Worm (Caenorhabditis elegans): ENCODE data around the gene ZK930.7.

Gene ZK930.7

ce11 chrII:11963132-11963630 is 48.8 kb downstream of the ZK930.7 start:
- no peak for TF ChIP-seq tbx-11 (GFP tag; IDR thresholded peaks at IDR 0.05)
- no peak for TF ChIP-seq tbx-37 (GFP tag; conservative IDR thresholded peaks at IDR 0.05)
- no peak for TF ChIP-seq pes-1 (GFP tag; IDR thresholded peaks at IDR 0.05)
- TF ChIP-seq sea-1 (GFP tag; conservative IDR thresholded peaks at IDR 0.05) = no peak
- TF ChIP-seq scrt-1 (GFP tag; IDR thresholded peaks at IDR 0.05) = no peak
- TF ChIP-seq ceh-13 (GFP tag; optimal IDR thresholded peaks at IDR 0.05) = no peak
- TF ChIP-seq hnd-1 (tag; optimal IDR thresholded peaks at IDR 0.05) = no peak
- TF ChIP-seq hmg-4 (GFP tag; optimal IDR thresholded peaks at IDR 0.05) = no peak
- TF ChIP-seq hmbx-1 (tag; optimal IDR thresholded peaks at IDR 0.05) = no peak
- no peak for TF ChIP-seq B0310.2 (tag; optimal IDR thresholded peaks at IDR 0.05)
- TF ChIP-seq flt-1 (GFP tag; IDR thresholded peaks at IDR 0.05) = no peak
- no peak for TF ChIP-seq ama-1 (optimal IDR thresholded peaks at IDR 0.05)

- TF ChIP-seq hnd-1 (tag; optimal IDR thresholded peaks at IDR 0.05) (no peak), scrt-1 (GFP tag; IDR thresholded peaks at IDR 0.05) (no peak), flt-1 (GFP tag; IDR thresholded peaks at IDR 0.05) (no peak), ceh-36 (tag; optimal IDR thresholded peaks at IDR 0.05) (no peak), ceh-13 (GFP tag; optimal IDR thresholded peaks at IDR 0.05) (no peak), ama-1 (optimal IDR thresholded peaks at IDR 0.05) (no peak), tra-4 (tag; optimal IDR thresholded peaks at IDR 0.05) (no peak), ets-7 (tag; optimal IDR thresholded peaks at IDR 0.05) (no peak), B0310.2 (tag; optimal IDR thresholded peaks at IDR 0.05) (no peak), hmbx-1 (tag; optimal IDR thresholded peaks at IDR 0.05) (no peak)
Observed at ce11 chrII:11964847-11965246, 50.4 kb downstream of the ZK930.7 start.

Measured in whole organism, early embryonic.